Worm (Caenorhabditis elegans): ENCODE measurements around the gene kvs-1.

Gene kvs-1

ce11 chrX:7681965-7682946, 24.7 kb downstream of the kvs-1 start, which contains the start of gene unc-18 (continued):
- no peak for TF ChIP-seq ZK546.5 (tag; optimal IDR thresholded peaks at IDR 0.05)

DNA sequence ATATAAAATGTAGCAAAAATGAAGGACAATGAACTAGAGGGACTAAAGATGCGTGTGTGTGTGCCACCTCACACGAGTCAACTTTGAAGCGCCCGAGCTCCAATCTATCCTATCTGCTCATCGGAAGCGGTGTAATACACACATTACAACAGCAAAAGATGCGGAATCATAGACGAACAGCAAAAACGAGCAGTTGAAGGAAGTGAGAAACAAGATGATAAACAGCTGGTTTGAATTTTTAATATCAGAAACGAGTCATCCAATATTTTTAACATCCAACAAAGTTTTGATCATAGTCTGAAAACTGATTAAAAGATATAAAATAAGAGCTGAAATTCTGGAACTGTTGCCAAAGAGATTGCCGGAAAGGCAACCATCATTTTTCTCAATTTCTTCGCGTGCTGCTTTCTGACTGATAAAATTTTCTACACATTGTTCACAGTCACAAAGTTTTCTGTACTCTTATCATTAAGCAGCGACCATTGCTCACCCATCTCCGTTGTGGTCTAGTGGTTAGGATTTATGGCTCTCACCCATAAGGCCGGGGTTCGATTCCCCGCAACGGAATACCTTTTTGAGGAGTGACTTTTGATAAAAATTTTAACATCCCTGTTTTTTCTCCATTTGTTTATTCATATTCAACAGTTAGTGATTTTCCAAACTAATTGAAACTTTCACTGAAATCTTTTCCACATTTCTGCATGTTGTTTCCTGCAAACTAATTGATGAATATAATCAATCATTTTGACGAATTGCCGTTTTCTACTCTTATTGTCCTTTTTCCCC, 26.2 kb downstream of the kvs-1 start, which contains the start of gene stn-2:
stn-2 (minus strand) TSS at position 75 of the 786 bp plus-strand sequence.
- TF ChIP-seq sma-9 (GFP tag; optimal IDR thresholded peaks at IDR 0.05): peak; percentile 31
- no peak for TF ChIP-seq sma-9 (tag; optimal IDR thresholded peaks at IDR 0.05)
- no peak for TF ChIP-seq sma-3 (GFP tag; optimal IDR thresholded peaks at IDR 0.05)
- TF ChIP-seq unc-55 (GFP tag; optimal IDR thresholded peaks at IDR 0.05): peak; percentile 14
- peak; percentile 19 for TF ChIP-seq fos-1 (tag; optimal IDR thresholded peaks at IDR 0.05)
- no peak for TF ChIP-seq skn-1 (tag; optimal IDR thresholded peaks at IDR 0.05)

DNA sequence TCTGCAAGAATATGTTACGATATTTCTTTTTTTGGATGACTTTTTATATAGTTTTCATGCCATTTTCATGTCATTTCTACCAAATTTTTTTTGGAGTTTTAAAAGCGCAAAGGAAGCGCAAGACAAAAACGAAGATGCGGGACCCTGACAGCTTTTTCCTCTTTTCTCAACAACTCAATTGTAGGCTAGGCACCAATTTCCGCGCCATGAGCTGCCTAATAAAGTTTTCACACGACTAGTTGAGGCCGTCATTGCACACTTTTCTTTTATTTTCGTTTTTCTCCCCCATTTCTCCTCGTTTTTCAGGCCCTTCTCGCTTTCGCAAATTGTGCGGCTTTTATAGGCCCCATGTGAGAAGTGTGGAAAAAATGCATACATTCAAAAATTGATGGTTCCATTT, 27.1 kb downstream of the kvs-1 start:
- TF ChIP-seq alr-1 (tag; optimal IDR thresholded peaks at IDR 0.05) (no peak), mdl-1 (tag; optimal IDR thresholded peaks at IDR 0.05) (no peak), nhr-6 (tag; optimal IDR thresholded peaks at IDR 0.05) (no peak), ztf-1 (GFP tag; conservative IDR thresholded peaks at IDR 0.05) (no peak), peb-1 (tag; optimal IDR thresholded peaks at IDR 0.05) (no peak), nhr-129 (tag; optimal IDR thresholded peaks at IDR 0.05) (no peak), F13H6.1 (tag; optimal IDR thresholded peaks at IDR 0.05) (no peak), unc-55 (GFP tag; optimal IDR thresholded peaks at IDR 0.05) (no peak), nhr-12 (tag; optimal IDR thresholded peaks at IDR 0.05) (no peak), elt-3 (tag; optimal IDR thresholded peaks at IDR 0.05) (no peak), aly-2 (tag; optimal IDR thresholded peaks at IDR 0.05) (no peak), nhr-11 (tag; optimal IDR thresholded peaks at IDR 0.05) (no peak), zag-1 (tag; optimal IDR thresholded peaks at IDR 0.05) (no peak), R02D3.7 (tag; optimal IDR thresholded peaks at IDR 0.05) (no peak)

DNA sequence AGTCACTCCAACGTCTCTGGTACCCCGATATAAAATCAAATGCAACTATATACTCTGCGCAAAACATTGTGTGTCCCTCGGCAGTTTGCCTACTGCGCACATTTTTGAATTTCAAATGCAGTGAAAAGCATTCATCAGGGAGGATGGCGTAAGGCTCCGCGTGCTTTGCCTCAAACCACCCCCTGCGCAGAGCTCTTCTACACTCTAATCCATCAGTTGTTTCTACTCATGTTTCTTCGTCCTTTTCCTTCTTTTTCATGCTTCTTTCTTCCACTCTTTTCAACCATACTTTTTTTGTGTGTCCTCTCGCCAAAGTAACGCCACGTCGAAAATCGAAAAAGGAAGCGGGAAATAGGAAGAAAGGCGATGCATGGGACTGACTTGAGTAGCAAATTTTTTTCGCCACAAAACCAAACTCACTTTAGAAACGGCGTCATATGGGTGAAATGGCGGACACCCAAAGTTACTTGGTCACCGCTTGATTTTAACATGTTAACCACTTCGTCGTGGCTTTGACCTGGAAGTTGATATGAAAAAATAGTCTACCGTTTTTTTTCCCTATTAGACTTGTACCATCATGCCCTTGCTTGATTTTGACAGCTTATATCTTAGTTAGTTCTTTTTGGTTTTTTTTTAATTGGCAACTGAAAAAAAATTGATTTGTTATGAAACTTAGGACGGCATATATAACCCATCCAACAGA, 28.3 kb downstream of the kvs-1 start:
- TF ChIP-seq lsy-2 (tag; optimal IDR thresholded peaks at IDR 0.05) (peak in 1 of 2 experiments; percentile 11), nhr-12 (tag; optimal IDR thresholded peaks at IDR 0.05) (no peak), nhr-11 (tag; optimal IDR thresholded peaks at IDR 0.05) (no peak), ztf-4 (tag; optimal IDR thresholded peaks at IDR 0.05) (no peak), R02D3.7 (tag; optimal IDR thresholded peaks at IDR 0.05) (no peak), elt-1 (tag; optimal IDR thresholded peaks at IDR 0.05) (no peak), sma-9 (GFP tag; optimal IDR thresholded peaks at IDR 0.05) (no peak), sma-9 (tag; optimal IDR thresholded peaks at IDR 0.05) (no peak), nhr-21 (tag; optimal IDR thresholded peaks at IDR 0.05) (no peak), blmp-1 (tag; optimal IDR thresholded peaks at IDR 0.05; ENCODE audit: insufficient read depth) (no peak), mbf-1 (tag; optimal IDR thresholded peaks at IDR 0.05) (no peak), ztf-1 (GFP tag; conservative IDR thresholded peaks at IDR 0.05) (no peak), skn-1 (tag; optimal IDR thresholded peaks at IDR 0.05) (no peak), ZK546.5 (tag; optimal IDR thresholded peaks at IDR 0.05) (no peak), nhr-129 (tag; optimal IDR thresholded peaks at IDR 0.05) (no peak), elt-3 (tag; optimal IDR thresholded peaks at IDR 0.05) (no peak), unc-55 (GFP tag; optimal IDR thresholded peaks at IDR 0.05) (peak; percentile 84), alr-1 (tag; optimal IDR thresholded peaks at IDR 0.05) (peak; percentile 20), unc-62 (GFP tag; optimal IDR thresholded peaks at IDR 0.05) (no peak), F13H6.1 (tag; optimal IDR thresholded peaks at IDR 0.05) (no peak), crh-2 (tag; optimal IDR thresholded peaks at IDR 0.05) (peak; percentile 44), mdl-1 (tag; optimal IDR thresholded peaks at IDR 0.05) (peak in 1 of 2 experiments; percentile 17), nhr-23 (tag; optimal IDR thresholded peaks at IDR 0.05) (no peak), C34F6.9 (tag; optimal IDR thresholded peaks at IDR 0.05) (peak; percentile 21), snpc-4 (tag; optimal IDR thresholded peaks at IDR 0.05) (no peak), ceh-16 (tag; optimal IDR thresholded peaks at IDR 0.05) (no peak), lin-13 (GFP tag; optimal IDR thresholded peaks at IDR 0.05) (no peak), lin-39 (tag; optimal IDR thresholded peaks at IDR 0.05) (no peak), peb-1 (tag; optimal IDR thresholded peaks at IDR 0.05) (no peak), zag-1 (tag; optimal IDR thresholded peaks at IDR 0.05) (peak; percentile 21), nhr-77 (tag; optimal IDR thresholded peaks at IDR 0.05) (no peak), nhr-237 (tag; optimal IDR thresholded peaks at IDR 0.05) (no peak)
